Fruit fly (Drosophila melanogaster): Measurements from ENCODE around the gene knrl.

The knrl gene

DNA sequence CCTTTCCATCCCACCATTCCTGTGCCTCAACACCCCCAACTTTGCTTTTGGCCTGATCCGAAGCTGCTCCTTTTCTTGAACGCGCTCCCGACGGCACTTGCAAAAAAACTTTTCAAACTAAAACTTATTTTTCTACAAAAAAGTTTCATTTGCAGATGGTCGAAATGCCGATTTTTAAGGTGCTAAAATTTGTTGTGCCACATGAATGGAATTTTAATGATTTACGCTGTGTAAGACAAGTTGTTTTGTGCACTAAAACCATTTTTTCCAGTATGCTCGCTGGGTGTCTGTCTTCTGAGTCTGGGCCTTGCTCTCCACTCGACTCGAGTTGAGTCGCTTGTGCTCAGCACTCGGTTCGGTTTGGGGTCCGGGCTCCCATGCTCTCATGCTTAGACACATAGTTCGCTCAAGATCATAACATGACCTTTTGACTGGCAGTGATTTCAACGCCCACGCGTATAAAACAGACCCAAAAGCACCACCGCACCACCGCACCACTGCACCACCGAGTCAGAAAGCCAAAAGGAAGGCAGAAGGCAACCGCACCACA lies 15.2 kb upstream of the knrl start:
- peak; percentile 71 for TF ChIP-seq z (GFP tag; IDR thresholded peaks at IDR 0.05)
- peak; percentile 15 for TF ChIP-seq sens (GFP tag)
- TF ChIP-seq dmrt11E (tag; optimal IDR thresholded peaks at IDR 0.05), result peak; percentile 18
- TF ChIP-seq CG13287 (GFP tag; IDR thresholded peaks at IDR 0.05; ENCODE audit: partially characterized antibody), result no peak
- no peak for TF ChIP-seq NFAT (GFP tag; IDR thresholded peaks at IDR 0.05)
- peak in 1 of 2 experiments; percentile 12 for TF ChIP-seq bsh (GFP tag; optimal IDR thresholded peaks at IDR 0.05)
- no peak for TF ChIP-seq lov (optimal IDR thresholded peaks at IDR 0.05)
- TF ChIP-seq lov (GFP tag; IDR thresholded peaks at IDR 0.05), result 0 out of 3 replicates have a peak, but pooled peaks have one; percentile 45
- TF ChIP-seq Ets65A (GFP tag), result peak; percentile 80
- TF ChIP-seq ci (GFP tag; IDR thresholded peaks at IDR 0.05), result 0 out of 3 replicates have a peak, but pooled peaks have one; percentile 10
- 0 out of 3 replicates have a peak, but pooled peaks have one; percentile 19 for TF ChIP-seq row (GFP tag; IDR thresholded peaks at IDR 0.05)
- TF ChIP-seq H2.0 (GFP tag; IDR thresholded peaks at IDR 0.05), result 0 out of 2 replicates have a peak, but pooled peaks have one; percentile 17
- no peak for TF ChIP-seq prd (optimal IDR thresholded peaks at IDR 0.05)
- TF ChIP-seq prd (GFP tag; IDR thresholded peaks at IDR 0.05), result peak; percentile 31; the same call in 1 of the 3 replicates
- no peak for TF ChIP-seq bigmax (GFP tag; optimal IDR thresholded peaks at IDR 0.05)
- TF ChIP-seq Drgx (GFP tag; IDR thresholded peaks at IDR 0.05), result peak; percentile 51

DNA sequence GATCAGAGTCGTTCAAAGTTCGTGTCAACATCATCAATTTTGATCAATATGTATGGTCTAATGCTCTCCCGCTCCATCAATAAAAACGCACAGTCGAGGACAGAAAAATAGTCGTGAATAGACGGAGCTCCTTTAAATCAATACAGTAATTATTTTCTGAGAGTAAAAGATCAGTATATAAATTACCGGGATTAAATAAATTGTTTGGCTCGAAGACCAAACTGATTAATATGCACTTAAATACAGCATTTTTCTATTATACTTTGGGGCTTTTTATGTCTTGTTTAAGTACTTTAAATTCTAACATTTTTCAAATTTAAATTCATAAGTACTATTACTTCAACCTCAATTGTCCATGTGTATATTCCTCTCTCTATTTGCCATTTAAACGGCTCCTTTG lies 14.0 kb upstream of the knrl start:
- no peak for TF ChIP-seq h (optimal IDR thresholded peaks at IDR 0.05)
- TF ChIP-seq hbn (GFP tag; IDR thresholded peaks at IDR 0.05; ENCODE audit: partially characterized antibody), result no peak
- no peak for TF ChIP-seq CG12104 (GFP tag; optimal IDR thresholded peaks at IDR 0.05)
- no peak for TF ChIP-seq Nf-YC (tag; optimal IDR thresholded peaks at IDR 0.05)
- TF ChIP-seq HLHmδ (GFP tag; optimal IDR thresholded peaks at IDR 0.05), result no peak
- TF ChIP-seq fd102C (GFP tag; optimal IDR thresholded peaks at IDR 0.05), result peak; percentile 49
- TF ChIP-seq grn (GFP tag; optimal IDR thresholded peaks at IDR 0.05), result no peak
- TF ChIP-seq dm (GFP tag; optimal IDR thresholded peaks at IDR 0.05), result no peak
- no peak for TF ChIP-seq lov (optimal IDR thresholded peaks at IDR 0.05)
- TF ChIP-seq lov (GFP tag; IDR thresholded peaks at IDR 0.05), result no peak
- 0 out of 2 replicates have a peak, but pooled peaks have one; percentile 32 for TF ChIP-seq sim (GFP tag; IDR thresholded peaks at IDR 0.05)
- TF ChIP-seq bigmax (GFP tag; optimal IDR thresholded peaks at IDR 0.05), result no peak
- TF ChIP-seq ham (GFP tag; IDR thresholded peaks at IDR 0.05), result no peak
- peak; percentile 52 for TF ChIP-seq bab2 (GFP tag; optimal IDR thresholded peaks at IDR 0.05)
- no peak for TF ChIP-seq Bdp1 (GFP tag; optimal IDR thresholded peaks at IDR 0.05)
- no peak for TF ChIP-seq dimm (GFP tag; IDR thresholded peaks at IDR 0.05)
- TF ChIP-seq Dref (GFP tag; IDR thresholded peaks at IDR 0.05), result no peak
- peak; percentile 58 for TF ChIP-seq CG14710 (tag; optimal IDR thresholded peaks at IDR 0.05)
- peak; percentile 45 for TF ChIP-seq tin (GFP tag; optimal IDR thresholded peaks at IDR 0.05)
- no peak for TF ChIP-seq Dad (GFP tag; optimal IDR thresholded peaks at IDR 0.05)
- no peak for TF ChIP-seq tup (GFP tag; optimal IDR thresholded peaks at IDR 0.05)
- no peak; the same call in 1 of the 2 replicates for TF ChIP-seq MBD-R2 (GFP tag; IDR thresholded peaks at IDR 0.05)
- TF ChIP-seq lab (GFP tag; optimal IDR thresholded peaks at IDR 0.05), result peak; percentile 57
- TF ChIP-seq pzg (GFP tag; optimal IDR thresholded peaks at IDR 0.05), result no peak
- peak; percentile 61 for TF ChIP-seq az2 (GFP tag; optimal IDR thresholded peaks at IDR 0.05)
- peak; percentile 9 for TF ChIP-seq trh (GFP tag; optimal IDR thresholded peaks at IDR 0.05)
- peak; percentile 33 for TF ChIP-seq CG15601 (tag; optimal IDR thresholded peaks at IDR 0.05)
- peak; percentile 35 for TF ChIP-seq tap (tag; optimal IDR thresholded peaks at IDR 0.05)
- TF ChIP-seq H15 (GFP tag; IDR thresholded peaks at IDR 0.05), result no peak
- TF ChIP-seq CG6765 (GFP tag; optimal IDR thresholded peaks at IDR 0.05), result no peak
- no peak for TF ChIP-seq CG34224 (GFP tag; IDR thresholded peaks at IDR 0.05; ENCODE audit: partially characterized antibody)
- TF ChIP-seq sob (GFP tag; IDR thresholded peaks at IDR 0.05), result no peak
- peak; percentile 27 for TF ChIP-seq pho (GFP tag; optimal IDR thresholded peaks at IDR 0.05)
- TF ChIP-seq CG1832 (GFP tag; optimal IDR thresholded peaks at IDR 0.05), result no peak
- 0 out of 2 replicates have a peak, but pooled peaks have one; percentile 19 for TF ChIP-seq Drgx (GFP tag; IDR thresholded peaks at IDR 0.05)
- TF ChIP-seq fd64A (GFP tag; optimal IDR thresholded peaks at IDR 0.05), result no peak
- no peak for TF ChIP-seq Dp (GFP tag; optimal IDR thresholded peaks at IDR 0.05)
- TF ChIP-seq CG13424 (tag; optimal IDR thresholded peaks at IDR 0.05), result peak; percentile 72

Data from whole organism, embryonic.